Worm (Caenorhabditis elegans): ENCODE measurements around the gene F53F4.16.

- TF ChIP-seq lin-35 (GFP tag; optimal IDR thresholded peaks at IDR 0.05) (no peak), mes-4 (tag; optimal IDR thresholded peaks at IDR 0.05) (no peak), pbrm-1 (GFP tag; IDR thresholded peaks at IDR 0.05) (no peak), sptf-2 (GFP tag; optimal IDR thresholded peaks at IDR 0.05) (no peak), unc-130 (GFP tag; optimal IDR thresholded peaks at IDR 0.05) (no peak), F57A8.1 (GFP tag; optimal IDR thresholded peaks at IDR 0.05) (no peak)
These were observed 45.8 kb downstream of the F53F4.16 start for ce11 chrV:13575866-13576265.

All from whole organism, young adult.